Worm (Caenorhabditis elegans): Measurements from ENCODE around the gene cyn-13.

DNA sequence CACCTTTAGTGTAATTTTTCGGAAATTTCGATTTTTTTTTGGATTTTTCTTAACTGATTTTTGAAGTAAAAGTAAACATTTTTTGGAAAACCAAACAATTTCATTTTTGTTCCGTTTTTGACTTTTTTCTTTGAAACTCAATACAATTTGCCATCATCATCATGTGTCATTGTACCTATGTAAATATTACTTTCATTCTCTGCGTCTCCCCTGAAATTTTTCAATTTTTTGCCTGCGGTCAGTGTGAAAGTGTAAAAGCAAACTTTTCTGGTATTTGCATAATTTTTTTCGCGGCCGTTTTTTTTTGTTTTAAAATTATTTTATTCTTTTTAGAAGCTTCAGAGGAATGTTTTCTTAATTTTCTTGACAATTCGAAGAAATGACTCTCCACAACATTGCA, 22.8 kb downstream of the cyn-13 start, which contains the start of gene Y116A8C.29:
- no peak for TF ChIP-seq unc-62 (GFP tag; optimal IDR thresholded peaks at IDR 0.05)
- no peak for TF ChIP-seq elt-1 (tag; optimal IDR thresholded peaks at IDR 0.05)
- no peak for TF ChIP-seq nhr-12 (tag; optimal IDR thresholded peaks at IDR 0.05)
- TF ChIP-seq fos-1 (tag; optimal IDR thresholded peaks at IDR 0.05) = no peak
- no peak for TF ChIP-seq nhr-28 (tag; optimal IDR thresholded peaks at IDR 0.05)

All from whole organism, L3 larva.